Worm (Caenorhabditis elegans) whole organism, early embryonic: ENCODE data around the gene lys-7.

ENCODE experiments used
- B0310.2 ChIP-seq: sonication (generic microtip); optimal IDR thresholded peaks from 2 replicates; lab custom pipeline; 2016; ENCODE audit warnings: mild to moderate bottlenecking, missing genetic modification characterization, missing compliant biosample characterization
- F13C5.2 ChIP-seq: sonication (generic microtip); optimal IDR thresholded peaks from 2 replicates; lab custom pipeline; 2017; ENCODE audit warnings: mild to moderate bottlenecking, missing genetic modification characterization, inconsistent platforms, missing compliant biosample characterization
- aly-1 ChIP-seq: sonication (generic microtip); optimal IDR thresholded peaks from 2 replicates; lab custom pipeline; 2016; ENCODE audit warnings: missing genetic modification characterization, missing compliant biosample characterization
- ama-1 ChIP-seq: fragments of 150-350 bp; optimal IDR thresholded peaks from 2 replicates; lab custom pipeline; 2014
- ceh-13 ChIP-seq: fragments of 200-800 bp; sonication (Bioruptor generic); optimal IDR thresholded peaks from 2 replicates; lab custom pipeline; 2018; ENCODE audit warnings: mild to moderate bottlenecking, missing genetic modification characterization, missing compliant biosample characterization
- ceh-36 ChIP-seq: sonication (generic microtip); optimal IDR thresholded peaks from 2 replicates; lab custom pipeline; 2016; ENCODE audit warnings: missing genetic modification characterization, inconsistent platforms, missing compliant biosample characterization
- ets-7 ChIP-seq: sonication (generic microtip); optimal IDR thresholded peaks from 2 replicates; lab custom pipeline; 2016; ENCODE audit warnings: missing genotype, missing genetic modification characterization, missing compliant biosample characterization
- flt-1 ChIP-seq: fragments of 200-800 bp; sonication (Bioruptor generic); IDR thresholded peaks from 2 replicates; pipeline ENCODE4 v1.3.6; 2022; ENCODE audit warnings: missing genetic modification characterization, missing compliant biosample characterization
- hmbx-1 ChIP-seq: sonication (generic microtip); optimal IDR thresholded peaks from 2 replicates; lab custom pipeline; 2016; ENCODE audit warnings: mild to moderate bottlenecking, missing genetic modification characterization, missing compliant biosample characterization
- hmg-4 ChIP-seq: fragments of 200-800 bp; sonication (Bioruptor generic); optimal IDR thresholded peaks from 2 replicates; lab custom pipeline; 2018; ENCODE audit warnings: mild to moderate bottlenecking, missing genetic modification characterization, missing compliant biosample characterization
- hnd-1 ChIP-seq: sonication (generic microtip); optimal IDR thresholded peaks from 2 replicates; lab custom pipeline; 2016; ENCODE audit warnings: missing genetic modification characterization, missing compliant biosample characterization
- pes-1 ChIP-seq: fragments of 200-800 bp; sonication (Bioruptor generic); IDR thresholded peaks from 2 replicates; pipeline ENCODE4 v1.3.6; 2022; ENCODE audit warnings: missing genetic modification reagents, missing genetic modification characterization, missing compliant biosample characterization
- scrt-1 ChIP-seq: fragments of 200-800 bp; sonication (Bioruptor generic); IDR thresholded peaks from 2 replicates; pipeline ENCODE4 v1.3.6; 2022; ENCODE audit warnings: missing genetic modification characterization, missing compliant biosample characterization
- sea-1 ChIP-seq: fragments of 200-800 bp; sonication (Bioruptor generic); conservative IDR thresholded peaks from 2 replicates; pipeline ENCODE4 v1.3.6; 2022; ENCODE audit warnings: missing genetic modification characterization, missing compliant biosample characterization
- tbx-11 ChIP-seq: fragments of 200-800 bp; sonication (Bioruptor generic); IDR thresholded peaks from 2 replicates; pipeline ENCODE4 v1.3.6; 2022; ENCODE audit warnings: missing genetic modification characterization, missing compliant biosample characterization
- tbx-37 ChIP-seq: fragments of 200-800 bp; sonication (Bioruptor generic); conservative IDR thresholded peaks from 2 replicates; pipeline ENCODE4 v1.3.6; 2022; ENCODE audit warnings: missing genetic modification reagents, missing genetic modification characterization, missing compliant biosample characterization
- tra-4 ChIP-seq: sonication (generic microtip); optimal IDR thresholded peaks from 2 replicates; lab custom pipeline; 2017; ENCODE audit warnings: missing genetic modification characterization, missing compliant biosample characterization

Gene lys-7

ce11 chrV:3445090-3445832 lies 37.1 kb downstream of the lys-7 start:
- TF ChIP-seq hmg-4 (GFP tag; lab: Kevin White, UChicago) (peak; percentile 21), scrt-1 (GFP tag; lab: Robert Waterston, UW) (no peak)

DNA sequence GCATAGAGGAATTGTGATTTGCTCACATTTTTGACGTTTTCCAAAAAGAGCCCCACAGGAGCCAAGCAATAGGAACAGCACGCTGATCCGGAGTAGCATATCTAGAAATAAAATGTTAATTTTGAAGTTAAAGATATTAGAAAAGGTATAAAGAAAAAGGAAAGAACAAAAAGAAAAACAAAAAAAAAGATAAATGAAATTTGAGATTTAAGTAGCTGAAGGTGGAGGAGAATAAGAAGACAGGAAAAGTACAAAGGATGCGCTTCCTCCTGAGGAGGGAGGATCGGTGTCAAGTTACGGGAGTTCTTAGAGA lies 37.7 kb downstream of the lys-7 start, which contains the start of gene cfz-2:
cfz-2 (minus strand) TSS at position 101 of the 313 bp plus-strand sequence.
- TF ChIP-seq sea-1 (GFP tag; lab: Robert Waterston, UW) (no peak), hnd-1 (tag; lab: Kevin White, UChicago) (no peak), tbx-11 (no peak), ceh-13 (no peak), tbx-37 (no peak), tra-4 (tag; lab: Kevin White, UChicago) (no peak), B0310.2 (tag; lab: Kevin White, UChicago) (no peak)

- TF ChIP-seq scrt-1 (GFP tag; lab: Robert Waterston, UW) = no peak
- TF ChIP-seq aly-1 = no peak
- TF ChIP-seq pes-1 = no peak
- TF ChIP-seq hmbx-1 (tag; lab: Kevin White, UChicago) = no peak
- TF ChIP-seq hmg-4 (GFP tag; lab: Kevin White, UChicago) = no peak
- TF ChIP-seq hnd-1 (tag; lab: Kevin White, UChicago) = no peak
- no peak for TF ChIP-seq tra-4 (tag; lab: Kevin White, UChicago)
- no peak for TF ChIP-seq ceh-36 (tag; lab: Kevin White, UChicago)
- TF ChIP-seq B0310.2 (tag; lab: Kevin White, UChicago) = no peak
- no peak for TF ChIP-seq sea-1 (GFP tag; lab: Robert Waterston, UW)
- TF ChIP-seq ama-1 (lab: Kevin White, UChicago) = no peak
- no peak for TF ChIP-seq ceh-13
- TF ChIP-seq F13C5.2 = no peak
- TF ChIP-seq ets-7 (tag; lab: Kevin White, UChicago) = no peak
- TF ChIP-seq tbx-37 = no peak
- no peak for TF ChIP-seq flt-1
- no peak for TF ChIP-seq tbx-11
These were observed 39.8 kb downstream of the lys-7 start for ce11 chrV:3442609-3443008.

ce11 chrV:3431535-3431990 lies 50.8 kb downstream of the lys-7 start, which contains the start of the genes T20D4.19 and srj-9:
Gene T20D4.19, minus strand, starts transcription at chrV:3431635.
Gene srj-9, plus strand, starts transcription at chrV:3431940.
- no peak for TF ChIP-seq tra-4 (tag; lab: Kevin White, UChicago)
- TF ChIP-seq pes-1 = no peak
- TF ChIP-seq F13C5.2 = no peak
- no peak for TF ChIP-seq scrt-1 (GFP tag; lab: Robert Waterston, UW)
- TF ChIP-seq ceh-13 = no peak
- no peak for TF ChIP-seq hmbx-1 (tag; lab: Kevin White, UChicago)
- TF ChIP-seq tbx-37 = no peak
- no peak for TF ChIP-seq tbx-11
- no peak for TF ChIP-seq ets-7 (tag; lab: Kevin White, UChicago)
